Worm (Caenorhabditis elegans) whole organism, midembryonic: ENCODE measurements around the gene ora-1.

Experiments used
- cog-1 ChIP-seq: sonication (generic microtip); optimal IDR thresholded peaks from 2 replicates; lab custom pipeline; 2016; ENCODE audit warnings: missing genetic modification characterization, missing compliant biosample characterization
- flt-1 ChIP-seq: fragments of 200-800 bp; sonication (Bioruptor generic); IDR thresholded peaks from 2 replicates; pipeline ENCODE4 v1.3.6; 2022; ENCODE audit warnings: missing genetic modification characterization, missing compliant biosample characterization
- med-1 ChIP-seq: sonication (generic microtip); optimal IDR thresholded peaks from 2 replicates; lab custom pipeline; 2017; ENCODE audit warnings: missing genetic modification characterization, mild to moderate bottlenecking, missing compliant biosample characterization, antibody characterized with exemption, missing genetic modification reagents; ENCODE audit not compliant: insufficient read depth
- tab-1 ChIP-seq: fragments of 200-800 bp; sonication (Bioruptor generic); IDR thresholded peaks from 2 replicates; pipeline ENCODE4 v1.3.6; 2022; ENCODE audit warnings: missing genetic modification characterization, missing compliant biosample characterization

DNA sequence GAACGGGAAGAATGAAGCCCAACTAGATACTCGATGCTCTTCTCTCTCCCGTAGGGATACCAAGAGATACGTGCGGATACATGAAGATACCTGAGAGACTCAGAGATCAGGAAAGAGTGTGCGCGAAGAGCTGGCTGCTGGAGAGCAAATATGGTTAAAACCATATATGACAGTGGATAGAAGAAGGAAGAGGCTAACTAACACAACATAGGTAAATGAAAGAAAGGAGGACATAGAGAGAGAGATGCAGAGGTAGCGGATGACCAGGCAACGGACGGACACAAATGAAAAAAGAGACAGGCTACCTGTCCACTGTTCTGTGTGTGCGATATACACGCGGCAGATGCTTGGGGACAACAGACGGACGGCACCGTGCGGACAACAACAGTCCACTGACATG lies 30.4 kb downstream of the ora-1 start:
- TF ChIP-seq flt-1 (GFP tag; lab: Robert Waterston, UW), result peak; percentile 42; the same call in 1 of the 2 replicates
- no peak for TF ChIP-seq cog-1
- no peak for TF ChIP-seq tab-1 (GFP tag; lab: Robert Waterston, UW)
- TF ChIP-seq med-1 (GFP tag; lab: Kevin White, UChicago), result no peak
